Worm (Caenorhabditis elegans) whole organism, L4/young adult: Measurements from ENCODE around the gene ckb-4.

ENCODE experiments used
- dao-5 ChIP-seq: sonication (generic microtip); optimal IDR thresholded peaks from 2 replicates; lab custom pipeline; 2016; ENCODE audit warnings: missing genotype, missing genetic modification characterization, moderate library complexity, missing compliant biosample characterization
- him-1 ChIP-seq: sonication (generic microtip); optimal IDR thresholded peaks from 2 replicates; lab custom pipeline; 2016; ENCODE audit warnings: missing genotype, missing genetic modification reagents, missing genetic modification characterization, missing compliant biosample characterization

- TF ChIP-seq him-1 (no peak), dao-5 (tag; lab: Kevin White, UChicago) (no peak)
These were observed 33.2 kb downstream of the ckb-4 start for ce11 chrV:2076043-2076442.
